Fruit fly (Drosophila melanogaster): ENCODE results near the gene CG33203.

CG33203 gene

DNA sequence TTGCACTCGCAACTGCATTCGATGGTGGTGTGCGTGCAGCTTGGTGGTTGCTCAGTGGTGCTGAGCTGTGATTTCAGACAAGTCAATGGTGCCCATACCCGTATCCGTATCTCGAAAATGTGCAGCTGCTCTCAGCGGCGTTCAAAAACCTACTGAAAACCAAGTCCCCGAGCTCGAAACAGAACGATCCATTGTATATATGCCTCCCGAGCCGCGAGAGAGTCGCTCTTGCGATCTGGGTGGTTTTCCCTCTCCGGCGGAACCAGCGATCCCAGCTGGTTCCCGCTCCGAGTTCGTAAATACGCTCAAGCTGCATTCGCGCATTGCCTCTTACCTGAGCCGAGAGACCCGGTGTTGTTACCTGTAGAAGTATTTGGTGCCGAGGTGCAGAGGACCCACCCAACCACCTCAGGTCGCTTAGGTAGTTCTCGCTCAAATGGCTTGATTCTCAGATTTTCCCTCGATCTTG is 28.4 kb downstream of the CG33203 start, which contains the start of gene Inx3:
TSS of gene Inx3 (minus strand) at position 440 of the 469 bp plus-strand sequence.
- TF ChIP-seq Rel (GFP tag; optimal IDR thresholded peaks at IDR 0.05) (no peak), Rel (tag; optimal IDR thresholded peaks at IDR 0.05) (peak; percentile 67), CG9705 (GFP tag; optimal IDR thresholded peaks at IDR 0.05) (no peak), psq (GFP tag; optimal IDR thresholded peaks at IDR 0.05) (peak; percentile 41), rgr (GFP tag; optimal IDR thresholded peaks at IDR 0.05) (no peak), woc (GFP tag; optimal IDR thresholded peaks at IDR 0.05) (no peak), Hnf4 (GFP tag; optimal IDR thresholded peaks at IDR 0.05) (peak; percentile 28), h (GFP tag; optimal IDR thresholded peaks at IDR 0.05) (peak; percentile 34), Sp1 (GFP tag; optimal IDR thresholded peaks at IDR 0.05) (peak; percentile 8), Mio (GFP tag; optimal IDR thresholded peaks at IDR 0.05) (no peak), sage (GFP tag; optimal IDR thresholded peaks at IDR 0.05) (no peak), CrebA (GFP tag; optimal IDR thresholded peaks at IDR 0.05; ENCODE audit: borderline replicate concordance) (peak; percentile 42), N (GFP tag; optimal IDR thresholded peaks at IDR 0.05) (no peak), Vsx2 (GFP tag; optimal IDR thresholded peaks at IDR 0.05; ENCODE audit: partially characterized antibody) (peak; percentile 87), br (GFP tag; optimal IDR thresholded peaks at IDR 0.05) (peak; percentile 28), Dif (GFP tag; optimal IDR thresholded peaks at IDR 0.05; ENCODE audit: partially characterized antibody) (peak; percentile 79), foxo (GFP tag; optimal IDR thresholded peaks at IDR 0.05) (peak in 1 of 2 experiments; percentile 25), dl (GFP tag; optimal IDR thresholded peaks at IDR 0.05; ENCODE audit: insufficient read depth in 1 of 2, partially characterized antibody in 2 of 2) (peak; percentile 74 to 87), tai (GFP tag; optimal IDR thresholded peaks at IDR 0.05) (no peak), Hr83 (GFP tag; optimal IDR thresholded peaks at IDR 0.05; ENCODE audit: poor library complexity, severe bottlenecking) (peak; percentile 87), OdsH (GFP tag; optimal IDR thresholded peaks at IDR 0.05) (peak; percentile 14), sv (GFP tag; optimal IDR thresholded peaks at IDR 0.05) (no peak), Abd-B (GFP tag; optimal IDR thresholded peaks at IDR 0.05) (no peak), fru (GFP tag; optimal IDR thresholded peaks at IDR 0.05) (peak; percentile 3), Jra (GFP tag; optimal IDR thresholded peaks at IDR 0.05) (no peak)

dm6 chr3R:28858241-28858647 is 29.3 kb downstream of the CG33203 start:
- TF ChIP-seq psq (GFP tag; optimal IDR thresholded peaks at IDR 0.05) (peak; percentile 22), CG9705 (GFP tag; optimal IDR thresholded peaks at IDR 0.05) (peak; percentile 6), Rel (GFP tag; optimal IDR thresholded peaks at IDR 0.05) (peak; percentile 81), Rel (tag; optimal IDR thresholded peaks at IDR 0.05) (peak; percentile 21), Sp1 (GFP tag; optimal IDR thresholded peaks at IDR 0.05) (peak; percentile 80), Dif (GFP tag; optimal IDR thresholded peaks at IDR 0.05; ENCODE audit: partially characterized antibody) (peak; percentile 4), dsf (GFP tag; optimal IDR thresholded peaks at IDR 0.05; ENCODE audit: borderline replicate concordance) (no peak), CrebA (GFP tag; optimal IDR thresholded peaks at IDR 0.05; ENCODE audit: borderline replicate concordance) (peak; percentile 70), jim (GFP tag; optimal IDR thresholded peaks at IDR 0.05) (no peak), brk (GFP tag; optimal IDR thresholded peaks at IDR 0.05) (peak; percentile 1), Hr83 (GFP tag; optimal IDR thresholded peaks at IDR 0.05; ENCODE audit: poor library complexity, severe bottlenecking) (peak; percentile 41), h (GFP tag; optimal IDR thresholded peaks at IDR 0.05) (peak; percentile 25), N (GFP tag; optimal IDR thresholded peaks at IDR 0.05) (no peak)

DNA sequence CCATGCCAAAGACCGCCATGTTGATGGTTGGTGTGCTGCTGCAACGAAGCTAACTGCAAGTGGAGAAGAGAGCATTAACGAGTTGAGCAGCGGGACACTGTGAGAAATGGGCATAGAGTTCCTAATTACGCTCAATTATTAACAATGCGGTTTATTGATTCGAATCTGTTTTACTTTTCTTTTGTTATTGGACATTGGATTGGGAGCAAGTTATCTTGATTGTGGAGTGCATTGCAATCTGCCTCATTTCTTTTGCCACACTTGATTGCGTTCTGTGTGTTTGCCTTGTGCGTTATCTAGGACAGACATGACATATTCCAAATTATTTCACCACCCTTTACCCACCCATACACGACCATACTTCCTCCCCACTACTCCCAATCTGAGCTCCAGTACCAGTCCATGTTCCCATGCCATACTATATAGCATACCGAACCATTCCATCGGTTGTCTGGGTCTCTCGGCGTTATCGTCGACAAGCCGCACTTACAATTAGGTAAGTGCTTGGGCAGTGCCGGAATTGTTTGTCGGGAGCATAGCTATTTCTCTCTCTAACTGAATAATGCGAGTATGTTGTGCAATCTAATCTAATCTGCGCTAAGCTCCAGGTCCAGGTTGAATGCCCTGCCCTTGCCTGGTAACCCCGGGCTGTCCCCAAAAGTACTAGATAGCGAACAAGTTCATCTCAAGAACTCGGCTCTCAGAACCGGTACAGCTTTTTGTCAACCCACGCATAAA is 30.1 kb downstream of the CG33203 start:
- TF ChIP-seq dl (GFP tag; optimal IDR thresholded peaks at IDR 0.05; ENCODE audit: insufficient read depth in 1 of 2, partially characterized antibody in 2 of 2) (no peak), sage (GFP tag; optimal IDR thresholded peaks at IDR 0.05) (no peak), br (GFP tag; optimal IDR thresholded peaks at IDR 0.05) (peak; percentile 10), Hnf4 (GFP tag; optimal IDR thresholded peaks at IDR 0.05) (peak; percentile 4), h (GFP tag; optimal IDR thresholded peaks at IDR 0.05) (peak; percentile 0), pan (optimal IDR thresholded peaks at IDR 0.05) (no peak), Hr83 (GFP tag; optimal IDR thresholded peaks at IDR 0.05; ENCODE audit: poor library complexity, severe bottlenecking) (no peak), rgr (GFP tag; optimal IDR thresholded peaks at IDR 0.05) (peak; percentile 7), psq (GFP tag; optimal IDR thresholded peaks at IDR 0.05) (no peak), Dfd (GFP tag; optimal IDR thresholded peaks at IDR 0.05) (no peak), tai (GFP tag; optimal IDR thresholded peaks at IDR 0.05) (no peak), HLH106 (tag; optimal IDR thresholded peaks at IDR 0.05) (peak; percentile 8), OdsH (GFP tag; optimal IDR thresholded peaks at IDR 0.05) (no peak), CG9705 (GFP tag; optimal IDR thresholded peaks at IDR 0.05) (no peak), fru (GFP tag; optimal IDR thresholded peaks at IDR 0.05) (peak; percentile 25), foxo (GFP tag; optimal IDR thresholded peaks at IDR 0.05) (peak in 1 of 2 experiments; percentile 31), Sp1 (GFP tag; optimal IDR thresholded peaks at IDR 0.05) (no peak)
